Fruit fly (Drosophila melanogaster): ENCODE data around the gene CG8353.
A peak's percentile ranks its signal among the peaks of the same experiment; 100 is the strongest.

The CG8353 gene

dm6 chr2L:8211070-8211469 lies 2.8 kb upstream of the CG8353 start, which contains the start of gene Ssb-c31a (continued):
- peak; percentile 23 for TF ChIP-seq gsb-n (tag; optimal IDR thresholded peaks at IDR 0.05)
- 0 out of 3 replicates have a peak, but pooled peaks have one; percentile 14 for TF ChIP-seq Aef1 (GFP tag; IDR thresholded peaks at IDR 0.05)
- TF ChIP-seq CG18764 (GFP tag; optimal IDR thresholded peaks at IDR 0.05) = peak; percentile 60
- TF ChIP-seq CG12391 (tag; optimal IDR thresholded peaks at IDR 0.05) = peak; percentile 57
- peak; percentile 63 for TF ChIP-seq Dbx (GFP tag; IDR thresholded peaks at IDR 0.05)
- peak; percentile 35 for TF ChIP-seq exex (tag; optimal IDR thresholded peaks at IDR 0.05)
- TF ChIP-seq CG10274 (GFP tag; optimal IDR thresholded peaks at IDR 0.05) = no peak
- TF ChIP-seq CG17568 (GFP tag; optimal IDR thresholded peaks at IDR 0.05) = no peak
- peak; percentile 93 for TF ChIP-seq sens (GFP tag)
- peak; percentile 69 for TF ChIP-seq mam (GFP tag; optimal IDR thresholded peaks at IDR 0.05)
- peak; percentile 43 for TF ChIP-seq Sox100B (GFP tag; optimal IDR thresholded peaks at IDR 0.05)
- TF ChIP-seq Bteb2 (GFP tag; optimal IDR thresholded peaks at IDR 0.05) = peak; percentile 41
- TF ChIP-seq dmrt99B (tag; optimal IDR thresholded peaks at IDR 0.05) = peak; percentile 33
- no peak for TF ChIP-seq HmgD (GFP tag; optimal IDR thresholded peaks at IDR 0.05)
- TF ChIP-seq CG16863 (GFP tag; optimal IDR thresholded peaks at IDR 0.05) = peak; percentile 19
- TF ChIP-seq Scr (GFP tag; IDR thresholded peaks at IDR 0.05; ENCODE audit: partially characterized antibody) = peak; percentile 86
- TF ChIP-seq stwl (tag; optimal IDR thresholded peaks at IDR 0.05) = peak; percentile 82
- peak; percentile 77 for TF ChIP-seq CG30403 (GFP tag; optimal IDR thresholded peaks at IDR 0.05)
- TF ChIP-seq ase (GFP tag; IDR thresholded peaks at IDR 0.05) = no peak
- peak; percentile 55 for TF ChIP-seq bcd (GFP tag; optimal IDR thresholded peaks at IDR 0.05)
- peak; percentile 9; the same call in 1 of the 3 replicates for TF ChIP-seq zfh1 (GFP tag; IDR thresholded peaks at IDR 0.05)
- peak; percentile 44 for TF ChIP-seq CG15269 (tag; optimal IDR thresholded peaks at IDR 0.05)
- TF ChIP-seq zen2 (GFP tag; IDR thresholded peaks at IDR 0.05; ENCODE audit: partially characterized antibody) = peak; percentile 28; the same call in 1 of the 3 replicates
- TF ChIP-seq chn (GFP tag; optimal IDR thresholded peaks at IDR 0.05) = peak; percentile 52
- TF ChIP-seq Dll (GFP tag; IDR thresholded peaks at IDR 0.05; ENCODE audit: partially characterized antibody) = peak; percentile 89
- peak; percentile 71 for TF ChIP-seq sug (tag; optimal IDR thresholded peaks at IDR 0.05)
- no peak for TF ChIP-seq grn (GFP tag; optimal IDR thresholded peaks at IDR 0.05)
- no peak for TF ChIP-seq wdn (GFP tag; IDR thresholded peaks at IDR 0.05)
- TF ChIP-seq ERR (GFP tag; optimal IDR thresholded peaks at IDR 0.05) = peak; percentile 4
- peak; percentile 15; the same call in 1 of the 2 replicates for TF ChIP-seq Adf1 (GFP tag; IDR thresholded peaks at IDR 0.05)
- TF ChIP-seq prd (optimal IDR thresholded peaks at IDR 0.05) = no peak
- peak; percentile 31; the same call in 1 of the 3 replicates for TF ChIP-seq prd (GFP tag; IDR thresholded peaks at IDR 0.05)
- peak; percentile 56 for TF ChIP-seq CG1603 (tag; optimal IDR thresholded peaks at IDR 0.05)
- TF ChIP-seq Rx (GFP tag; IDR thresholded peaks at IDR 0.05) = no peak
- TF ChIP-seq nerfin-2 (GFP tag; IDR thresholded peaks at IDR 0.05; ENCODE audit: partially characterized antibody) = no peak
- TF ChIP-seq Doc3 (GFP tag; IDR thresholded peaks at IDR 0.05; ENCODE audit: partially characterized antibody) = peak; percentile 87
- peak; percentile 64 for TF ChIP-seq CG34376 (GFP tag; optimal IDR thresholded peaks at IDR 0.05)
- peak; percentile 32 for TF ChIP-seq CG10979 (tag; optimal IDR thresholded peaks at IDR 0.05)
- peak; percentile 56 for TF ChIP-seq CG30020 (tag; optimal IDR thresholded peaks at IDR 0.05)
- peak; percentile 33 for TF ChIP-seq Hmx (GFP tag; optimal IDR thresholded peaks at IDR 0.05)
- peak; percentile 45 for TF ChIP-seq CG12942 (GFP tag; optimal IDR thresholded peaks at IDR 0.05)
- peak; percentile 82 for TF ChIP-seq E2f2 (GFP tag; IDR thresholded peaks at IDR 0.05)
- TF ChIP-seq CG13775 (GFP tag; optimal IDR thresholded peaks at IDR 0.05) = peak; percentile 53
- TF ChIP-seq Rfx (GFP tag; IDR thresholded peaks at IDR 0.05) = peak; percentile 64
- TF ChIP-seq CG10147 (GFP tag; optimal IDR thresholded peaks at IDR 0.05) = peak; percentile 61
- TF ChIP-seq Ada2b (GFP tag; IDR thresholded peaks at IDR 0.05) = no peak
- TF ChIP-seq CG2199 (GFP tag; IDR thresholded peaks at IDR 0.05) = no peak
- peak; percentile 70 for TF ChIP-seq vfl (GFP tag; optimal IDR thresholded peaks at IDR 0.05)
- TF ChIP-seq Fer2 (tag; optimal IDR thresholded peaks at IDR 0.05) = peak; percentile 15
- no peak for TF ChIP-seq CG14441 (GFP tag; IDR thresholded peaks at IDR 0.05)
- TF ChIP-seq CG14710 (tag; optimal IDR thresholded peaks at IDR 0.05) = peak; percentile 71

All from whole organism, embryonic.